Worm (Caenorhabditis elegans): ENCODE measurements around the gene twk-46.

ce11 chrV:19010405-19010804 lies 49.6 kb upstream of the twk-46 start:
- TF ChIP-seq pqm-1 (tag; optimal IDR thresholded peaks at IDR 0.05) (no peak), egl-27 (tag; optimal IDR thresholded peaks at IDR 0.05) (no peak), duxl-1 (tag; optimal IDR thresholded peaks at IDR 0.05; ENCODE audit: poor library complexity) (no peak), nhr-28 (tag; optimal IDR thresholded peaks at IDR 0.05) (no peak), daf-16 (GFP tag; optimal IDR thresholded peaks at IDR 0.05) (no peak), daf-16 (tag; optimal IDR thresholded peaks at IDR 0.05) (no peak), lin-15B (tag; optimal IDR thresholded peaks at IDR 0.05) (no peak), ZK546.5 (tag; optimal IDR thresholded peaks at IDR 0.05) (no peak), ztf-7 (tag; optimal IDR thresholded peaks at IDR 0.05) (no peak), fkh-10 (GFP tag; optimal IDR thresholded peaks at IDR 0.05) (no peak), snpc-4 (tag; optimal IDR thresholded peaks at IDR 0.05) (no peak), ama-1 (optimal IDR thresholded peaks at IDR 0.05) (no peak), Y105C5A.15 (GFP tag; IDR thresholded peaks at IDR 0.05) (no peak), pha-4 (GFP tag; IDR thresholded peaks at IDR 0.05) (no peak), pha-4 (tag; optimal IDR thresholded peaks at IDR 0.05) (no peak), ZK337.2 (GFP tag; IDR thresholded peaks at IDR 0.05) (no peak)

Measured in whole organism, L4 larva.